Worm (Caenorhabditis elegans) whole organism, L3 larva: Measurements from ENCODE around the gene F54F11.1.

Source experiments
- R02D3.7 ChIP-seq: fragments of 150-350 bp; optimal IDR thresholded peaks from 2 replicates; lab custom pipeline; 2014; ENCODE audit warnings: missing biosample characterization, missing genetic modification characterization
- ceh-16 ChIP-seq: sonication (generic microtip); optimal IDR thresholded peaks from 2 replicates; lab custom pipeline; 2017; ENCODE audit warnings: missing biosample characterization, missing genetic modification characterization
- ceh-28 ChIP-seq: fragments of 150-350 bp; optimal IDR thresholded peaks from 2 replicates; lab custom pipeline; 2014; ENCODE audit warnings: missing biosample characterization, missing genetic modification reagents, missing genetic modification characterization
- daf-12 ChIP-seq: fragments of 150-350 bp; optimal IDR thresholded peaks from 2 replicates; lab custom pipeline; 2014; ENCODE audit warnings: missing biosample characterization, missing genetic modification reagents, missing genetic modification characterization
- egl-5 ChIP-seq: fragments of 150-350 bp; optimal IDR thresholded peaks from 2 replicates; lab custom pipeline; 2017; ENCODE audit warnings: missing biosample characterization, missing genetic modification reagents, missing genetic modification characterization, inconsistent platforms
- elt-2 ChIP-seq: sonication (generic microtip); optimal IDR thresholded peaks from 2 replicates; lab custom pipeline; 2016; ENCODE audit warnings: missing genetic modification reagents, mild to moderate bottlenecking, missing genetic modification characterization, missing compliant biosample characterization
- elt-3 ChIP-seq, 3 experiments: fragments of 150-350 bp in 1 of 3; sonication (generic microtip) in 2 of 3; optimal IDR thresholded peaks; 2 replicates in 2 of 3; 4 replicates in 1 of 3; lab custom pipeline; 2014 to 2017; ENCODE audit warnings: missing biosample characterization in 3 of 3, missing genetic modification characterization in 3 of 3
- eor-1 ChIP-seq, 2 experiments: fragments of 150-350 bp; optimal IDR thresholded peaks; 2 replicates each; lab custom pipeline; 2014 to 2018; ENCODE audit warnings: missing biosample characterization in 2 of 2, missing genetic modification characterization in 2 of 2
- fkh-10 ChIP-seq: sonication (generic microtip); optimal IDR thresholded peaks from 2 replicates; lab custom pipeline; 2017; ENCODE audit warnings: missing biosample characterization, missing genetic modification reagents, missing genetic modification characterization
- hmg-11 ChIP-seq: sonication (generic microtip); optimal IDR thresholded peaks from 2 replicates; lab custom pipeline; 2016; ENCODE audit warnings: missing genetic modification characterization, missing compliant biosample characterization
- lin-15B ChIP-seq: fragments of 150-350 bp; optimal IDR thresholded peaks from 2 replicates; lab custom pipeline; 2014; ENCODE audit warnings: missing biosample characterization, missing genetic modification characterization
- lin-39 ChIP-seq: fragments of 150-350 bp; optimal IDR thresholded peaks from 2 replicates; lab custom pipeline; 2018; ENCODE audit warnings: missing biosample characterization, missing genetic modification reagents, missing genetic modification characterization
- lsy-12 ChIP-seq: sonication (generic microtip); optimal IDR thresholded peaks from 2 replicates; lab custom pipeline; 2016; ENCODE audit warnings: mild to moderate bottlenecking, missing genetic modification characterization, missing compliant biosample characterization
- nfya-1 ChIP-seq: sonication (generic microtip); optimal IDR thresholded peaks from 2 replicates; lab custom pipeline; 2017; ENCODE audit warnings: missing genetic modification characterization, mild to moderate bottlenecking, missing compliant biosample characterization, antibody characterized with exemption, moderate library complexity; ENCODE audit not compliant: insufficient read depth
- nhr-12 ChIP-seq: fragments of 150-350 bp; optimal IDR thresholded peaks from 2 replicates; lab custom pipeline; 2014; ENCODE audit warnings: missing biosample characterization, missing genetic modification characterization
- nhr-23 ChIP-seq: fragments of 150-350 bp; optimal IDR thresholded peaks from 2 replicates; lab custom pipeline; 2014; ENCODE audit warnings: missing biosample characterization, missing genetic modification reagents, missing genetic modification characterization
- nhr-237 ChIP-seq: fragments of 150-350 bp; optimal IDR thresholded peaks from 2 replicates; lab custom pipeline; 2014; ENCODE audit warnings: missing biosample characterization, missing genetic modification characterization
- nhr-25 ChIP-seq: sonication (generic microtip); optimal IDR thresholded peaks from 2 replicates; lab custom pipeline; 2017; ENCODE audit warnings: missing biosample characterization, missing genetic modification characterization
- nhr-43 ChIP-seq: sonication (generic microtip); optimal IDR thresholded peaks from 2 replicates; lab custom pipeline; 2016; ENCODE audit warnings: mild to moderate bottlenecking, missing genetic modification characterization, missing compliant biosample characterization; ENCODE audit not compliant: poor library complexity, severe bottlenecking
- nhr-76 ChIP-seq: fragments of 150-350 bp; sonication (generic microtip); optimal IDR thresholded peaks from 5 replicates; lab custom pipeline; 2014; ENCODE audit warnings: missing biosample characterization, missing genetic modification characterization
- pha-4 ChIP-seq: fragments of 150-350 bp; optimal IDR thresholded peaks from 2 replicates; lab custom pipeline; 2014; ENCODE audit warnings: missing biosample characterization, missing genetic modification reagents, missing genetic modification characterization
- pqm-1 ChIP-seq: fragments of 150-350 bp; optimal IDR thresholded peaks from 2 replicates; lab custom pipeline; 2017; ENCODE audit warnings: missing biosample characterization, missing genetic modification characterization, inconsistent platforms
- sea-2 ChIP-seq: fragments of 150-350 bp; sonication (generic microtip); optimal IDR thresholded peaks from 4 replicates; lab custom pipeline; 2014; ENCODE audit warnings: missing biosample characterization, missing genetic modification reagents, missing genetic modification characterization
- skn-1 ChIP-seq: fragments of 150-350 bp; optimal IDR thresholded peaks from 2 replicates; lab custom pipeline; 2014; ENCODE audit warnings: missing biosample characterization, missing genetic modification characterization
- snpc-4 ChIP-seq: fragments of 150-350 bp; optimal IDR thresholded peaks from 2 replicates; lab custom pipeline; 2014; ENCODE audit warnings: missing biosample characterization, missing genetic modification characterization
- unc-62 ChIP-seq: fragments of 150-350 bp; sonication (generic microtip); optimal IDR thresholded peaks from 4 replicates; lab custom pipeline; 2014; ENCODE audit warnings: missing biosample characterization, missing genetic modification reagents, missing genetic modification characterization
- zag-1 ChIP-seq: fragments of 150-350 bp; optimal IDR thresholded peaks from 2 replicates; lab custom pipeline; 2014; ENCODE audit warnings: missing biosample characterization, missing genetic modification characterization
- ztf-4 ChIP-seq: fragments of 150-350 bp; optimal IDR thresholded peaks from 2 replicates; lab custom pipeline; 2014; ENCODE audit warnings: missing biosample characterization, missing genetic modification characterization

F54F11.1 gene

ce11 chrII:13495718-13496117, 8.0 kb upstream of the F54F11.1 start, which contains the start of gene drr-1:
Gene drr-1, minus strand, starts transcription at chrII:13495900.
- TF ChIP-seq sea-2 (GFP tag; lab: Kevin White, UChicago), result no peak
- TF ChIP-seq ceh-28 (tag; lab: Kevin White, UChicago), result peak; percentile 46
- peak; percentile 72 for TF ChIP-seq elt-2
- TF ChIP-seq pha-4 (tag; lab: Kevin White, UChicago), result peak; percentile 35
- no peak for TF ChIP-seq egl-5

DNA sequence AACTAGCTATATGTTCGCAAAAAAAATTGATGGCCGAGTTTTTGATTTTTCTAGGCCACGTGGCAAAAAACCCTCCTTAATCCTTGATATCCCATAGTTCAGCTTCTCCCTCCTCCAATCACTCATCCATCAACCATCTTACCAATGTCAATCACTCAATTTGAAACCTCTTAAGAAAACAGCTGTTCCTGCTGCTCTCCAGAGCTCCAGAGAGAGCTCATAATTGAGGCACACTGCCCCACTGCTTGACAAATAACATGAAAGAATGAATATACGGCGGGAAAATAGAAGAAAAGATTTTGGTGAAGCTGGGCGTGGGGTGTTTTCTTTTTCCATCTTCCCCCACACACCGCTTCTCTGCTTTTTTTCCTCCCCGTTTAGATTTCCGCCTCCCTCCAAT, 3.2 kb upstream of the F54F11.1 start:
- TF ChIP-seq egl-5, result peak; percentile 22
- TF ChIP-seq fkh-10, result no peak
- no peak for TF ChIP-seq unc-62 (GFP tag; lab: Kevin White, UChicago)
- TF ChIP-seq lin-39 (tag; lab: Kevin White, UChicago), result peak; percentile 66
- TF ChIP-seq zag-1 (tag; lab: Kevin White, UChicago), result no peak
- TF ChIP-seq, all 47 proteins: peak for 2

ce11 chrII:13501575-13501974, 2.2 kb upstream of the F54F11.1 start, which contains the start of gene F45H10.5:
Gene F45H10.5, plus strand, starts transcription at chrII:13501875.
- no peak for TF ChIP-seq lsy-12 (tag; lab: Kevin White, UChicago)

- no peak for TF ChIP-seq ceh-16
- TF ChIP-seq lin-15B (tag; lab: Kevin White, UChicago), result no peak
- TF ChIP-seq ztf-4, result no peak
- no peak for TF ChIP-seq skn-1 (tag; lab: Kevin White, UChicago)
- no peak for TF ChIP-seq eor-1 (tag; optimal IDR thresholded peaks at IDR 0.05; lab: Kevin White, UChicago)
- TF ChIP-seq fkh-10, result no peak
- no peak for TF ChIP-seq daf-12
- TF ChIP-seq elt-3 (tag; optimal IDR thresholded peaks at IDR 0.05; lab: Kevin White, UChicago), result no peak
- TF ChIP-seq nhr-43 (tag; lab: Kevin White, UChicago), result no peak
- no peak for TF ChIP-seq sea-2 (GFP tag; lab: Kevin White, UChicago)
- no peak for TF ChIP-seq nhr-76 (tag; lab: Kevin White, UChicago)
- no peak for TF ChIP-seq nhr-23 (tag; lab: Kevin White, UChicago)
- TF ChIP-seq R02D3.7 (tag; lab: Kevin White, UChicago), result no peak
Measured at ce11 chrII:13505386-13505785, 1.6 kb downstream of the F54F11.1 start.

DNA sequence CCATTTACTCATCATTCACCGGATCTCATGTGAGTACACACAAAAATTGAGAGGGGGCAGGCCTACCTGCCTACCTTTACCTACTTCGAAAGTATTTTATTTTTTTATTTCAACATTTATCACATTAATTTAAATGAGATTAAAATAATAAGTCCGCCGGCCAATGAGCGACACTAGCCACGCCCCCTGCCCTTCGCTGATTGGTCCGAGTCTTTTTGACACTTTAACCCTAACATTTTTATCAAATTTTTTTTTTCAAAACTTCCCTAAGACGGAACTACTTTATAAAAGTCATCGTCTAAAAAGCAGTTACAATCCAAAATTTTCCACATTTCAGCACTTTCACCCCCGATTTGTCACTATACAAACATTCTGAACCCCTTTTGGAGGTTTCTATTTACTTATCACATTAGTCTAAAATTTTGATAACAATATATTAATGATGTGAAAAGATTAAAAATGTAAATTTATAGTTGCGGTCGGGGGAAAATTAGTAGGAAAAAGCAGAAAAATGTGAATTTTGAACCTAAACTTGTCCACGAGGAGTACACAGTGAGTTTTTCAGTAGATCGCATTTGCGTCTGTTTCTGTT, 2.3 kb downstream of the F54F11.1 start:
- TF ChIP-seq pqm-1, result peak; percentile 58
- no peak for TF ChIP-seq nhr-237 (tag; lab: Kevin White, UChicago)
- TF ChIP-seq elt-2, result peak; percentile 64
- TF ChIP-seq skn-1 (tag; lab: Kevin White, UChicago), result peak; percentile 18
- TF ChIP-seq nfya-1 (tag; lab: Kevin White, UChicago), result peak; percentile 76
- TF ChIP-seq hmg-11 (tag; lab: Kevin White, UChicago), result no peak

ce11 chrII:13507535-13507934, 3.8 kb downstream of the F54F11.1 start, which contains the start of gene nep-17:
Gene nep-17, plus strand, starts transcription at chrII:13507819.
- TF ChIP-seq snpc-4 (tag; lab: Kevin White, UChicago) (no peak), nhr-12 (tag; lab: Kevin White, UChicago) (no peak), skn-1 (tag; lab: Kevin White, UChicago) (peak; percentile 66), elt-2 (peak; percentile 82), pqm-1 (peak; percentile 80)
- TF ChIP-seq, all 47 proteins: peak for 3

ce11 chrII:13508607-13509006, 4.9 kb downstream of the F54F11.1 start:
- TF ChIP-seq elt-2 (peak; percentile 56), lin-15B (tag; lab: Kevin White, UChicago) (no peak), nhr-43 (tag; lab: Kevin White, UChicago) (no peak), lsy-12 (tag; lab: Kevin White, UChicago) (no peak), nhr-25 (no peak), egl-5 (no peak), ceh-16 (no peak), pqm-1 (peak; percentile 1)
